Fruit fly (Drosophila melanogaster) whole organism, pupa: ENCODE results near the gene CG31077.

Source experiments
- CG10348 ChIP-seq: fragments of 200-800 bp; sonication (Bioruptor generic); IDR thresholded peaks from 2 replicates; pipeline ENCODE4 v1.3.6; 2022; ENCODE audit warnings: missing biosample characterization, missing genetic modification characterization
- CG12605 ChIP-seq: fragments of 200-800 bp; sonication (Bioruptor generic); IDR thresholded peaks from 2 replicates; pipeline ENCODE4 v1.3.6; 2022; ENCODE audit warnings: missing biosample characterization, missing genetic modification characterization
- CG13204 ChIP-seq: fragments of 200-800 bp; sonication (Bioruptor generic); optimal IDR thresholded peaks from 2 replicates; lab custom pipeline; 2018; ENCODE audit warnings: missing biosample characterization, mild to moderate bottlenecking, missing genetic modification characterization, moderate library complexity
- CG14655 ChIP-seq: fragments of 200-800 bp; sonication (Bioruptor generic); optimal IDR thresholded peaks from 3 replicates; lab custom pipeline; 2017; ENCODE audit warnings: mild to moderate bottlenecking, missing biosample characterization, missing genetic modification reagents, missing genetic modification characterization
- CG15710 ChIP-seq: fragments of 200-800 bp; sonication (Bioruptor generic); optimal IDR thresholded peaks from 2 replicates; lab custom pipeline; 2018; ENCODE audit warnings: missing biosample characterization, mild to moderate bottlenecking, missing genetic modification characterization, moderate library complexity
- CG17806 ChIP-seq: fragments of 200-800 bp; sonication (Bioruptor generic); optimal IDR thresholded peaks from 2 replicates; lab custom pipeline; 2018; ENCODE audit warnings: missing biosample characterization, mild to moderate bottlenecking, missing genetic modification characterization, moderate library complexity
- CG32121 ChIP-seq: fragments of 200-800 bp; sonication (Bioruptor generic); IDR thresholded peaks from 2 replicates; pipeline ENCODE4 v1.3.6; 2022; ENCODE audit warnings: missing biosample characterization, missing genetic modification characterization
- CG34367 ChIP-seq: fragments of 200-800 bp; sonication (Bioruptor generic); optimal IDR thresholded peaks from 2 replicates; lab custom pipeline; 2018; ENCODE audit warnings: missing biosample characterization, mild to moderate bottlenecking, missing genetic modification characterization
- CG4496 ChIP-seq: fragments of 200-800 bp; sonication (Bioruptor generic); IDR thresholded peaks from 3 replicates; pipeline ENCODE4 v1.3.6; 2022; ENCODE audit warnings: missing biosample characterization, missing genetic modification characterization
- CG8159 ChIP-seq: fragments of 200-800 bp; sonication (Bioruptor generic); optimal IDR thresholded peaks from 3 replicates; lab custom pipeline; 2018; ENCODE audit warnings: missing biosample characterization, mild to moderate bottlenecking, missing genetic modification characterization, moderate library complexity
- CG8301 ChIP-seq: fragments of 200-800 bp; sonication (Bioruptor generic); optimal IDR thresholded peaks from 2 replicates; lab custom pipeline; 2018; ENCODE audit warnings: missing biosample characterization, mild to moderate bottlenecking, missing genetic modification characterization
- CG9948 ChIP-seq: fragments of 200-800 bp; sonication (Bioruptor generic); optimal IDR thresholded peaks from 2 replicates; lab custom pipeline; 2018; ENCODE audit warnings: missing biosample characterization, mild to moderate bottlenecking, missing genetic modification characterization, moderate library complexity
- D1 ChIP-seq: fragments of 200-800 bp; sonication (Bioruptor generic); optimal IDR thresholded peaks from 2 replicates; lab custom pipeline; 2018; ENCODE audit warnings: missing biosample characterization, mild to moderate bottlenecking, missing genetic modification characterization, moderate library complexity
- EcR ChIP-seq: fragments of 200-800 bp; sonication (Bioruptor generic); optimal IDR thresholded peaks from 3 replicates; lab custom pipeline; 2019; ENCODE audit warnings: missing biosample characterization, missing genetic modification characterization, mild to moderate bottlenecking, moderate library complexity, missing genetic modification reagents
- Ets98B ChIP-seq: fragments of 200-800 bp; sonication (Bioruptor generic); IDR thresholded peaks from 2 replicates; pipeline ENCODE4 v1.3.6; 2022; ENCODE audit warnings: missing biosample characterization, missing genetic modification characterization
- Pif1A ChIP-seq: fragments of 200-800 bp; sonication (Bioruptor generic); optimal IDR thresholded peaks from 3 replicates; lab custom pipeline; 2016; ENCODE audit warnings: missing biosample characterization, missing genetic modification characterization
- Pif1B ChIP-seq: fragments of 200-800 bp; sonication (Bioruptor generic); optimal IDR thresholded peaks from 3 replicates; lab custom pipeline; 2016; ENCODE audit warnings: missing biosample characterization, missing genetic modification characterization
- Snoo ChIP-seq: fragments of 200-800 bp; sonication (Bioruptor generic); optimal IDR thresholded peaks from 3 replicates; lab custom pipeline; 2017; ENCODE audit warnings: missing biosample characterization, mild to moderate bottlenecking, missing genetic modification characterization, inconsistent platforms
- fd96Ca ChIP-seq: fragments of 200-800 bp; sonication (Bioruptor generic); IDR thresholded peaks from 3 replicates; pipeline ENCODE4 v1.3.6; 2022; ENCODE audit warnings: missing biosample characterization, missing genetic modification characterization
- gl ChIP-seq: fragments of 200-800 bp; sonication (Bioruptor generic); optimal IDR thresholded peaks from 2 replicates; lab custom pipeline; 2018; ENCODE audit warnings: missing biosample characterization, mild to moderate bottlenecking, missing genetic modification characterization
- rn ChIP-seq: fragments of 200-800 bp; sonication (Bioruptor generic); IDR thresholded peaks from 2 replicates; pipeline ENCODE4 v1.3.6; 2022; ENCODE audit warnings: missing biosample characterization, missing genetic modification characterization

CG31077 gene

dm6 chr3R:26955527-26955926, 44.0 kb upstream of the CG31077 start:
- TF ChIP-seq Pif1B (no peak), CG12605 (GFP tag; lab: Robert Waterston, UW) (no peak), Ets98B (GFP tag; lab: Robert Waterston, UW) (no peak), CG4496 (no peak), gl (no peak)

- TF ChIP-seq CG13204 (GFP tag; lab: Kevin White, UChicago): no peak
- TF ChIP-seq CG8301 (tag; lab: Kevin White, UChicago): no peak
- TF ChIP-seq CG12605 (GFP tag; lab: Robert Waterston, UW): no peak
- no peak for TF ChIP-seq gl
These were observed 43.0 kb upstream of the CG31077 start for dm6 chr3R:26956376-26957062.

- TF ChIP-seq CG8301 (tag; lab: Kevin White, UChicago) (no peak), rn (GFP tag; lab: Robert Waterston, UW) (no peak), CG9948 (tag; lab: Kevin White, UChicago) (no peak), gl (no peak), fd96Ca (no peak), EcR (GFP tag; lab: Kevin White, UChicago) (peak; percentile 25), Pif1B (no peak), CG15710 (tag; lab: Kevin White, UChicago) (no peak)
These were observed 42.4 kb upstream of the CG31077 start for dm6 chr3R:26957132-26957531.

dm6 chr3R:26958314-26958979, 41.1 kb upstream of the CG31077 start, which contains the start of gene CG6330:
CG6330 (minus strand) TSS chr3R:26958491.
- TF ChIP-seq rn (GFP tag; lab: Robert Waterston, UW) (no peak), CG34367 (tag; lab: Kevin White, UChicago) (no peak), CG9948 (tag; lab: Kevin White, UChicago) (no peak), CG17806 (tag; lab: Kevin White, UChicago) (no peak), Ets98B (GFP tag; lab: Robert Waterston, UW) (no peak), CG32121 (GFP tag; lab: Robert Waterston, UW) (no peak), D1 (tag; lab: Kevin White, UChicago) (no peak)

dm6 chr3R:26960496-26960895, 39.1 kb upstream of the CG31077 start:
- TF ChIP-seq EcR (GFP tag; lab: Kevin White, UChicago) (peak; percentile 68), Snoo (tag; lab: Kevin White, UChicago) (no peak), CG17806 (tag; lab: Kevin White, UChicago) (no peak), CG12605 (GFP tag; lab: Robert Waterston, UW) (no peak), CG4496 (0 out of 3 replicates have a peak, but pooled peaks have one; percentile 24)

- TF ChIP-seq EcR (GFP tag; lab: Kevin White, UChicago): no peak
- TF ChIP-seq rn (GFP tag; lab: Robert Waterston, UW): 0 out of 2 replicates have a peak, but pooled peaks have one; percentile 6
- no peak for TF ChIP-seq CG13204 (GFP tag; lab: Kevin White, UChicago)
- peak; percentile 41 for TF ChIP-seq Ets98B (GFP tag; lab: Robert Waterston, UW)
- peak; percentile 64 for TF ChIP-seq CG14655 (GFP tag; lab: Kevin White, UChicago)
- peak; percentile 80 for TF ChIP-seq Pif1A (GFP tag; lab: Kevin White, UChicago)
- TF ChIP-seq CG34367 (tag; lab: Kevin White, UChicago): peak; percentile 62
- TF ChIP-seq CG10348 (GFP tag; lab: Robert Waterston, UW): no peak
- TF ChIP-seq Pif1B: peak; percentile 54
- peak; percentile 88 for TF ChIP-seq CG8159 (tag; lab: Kevin White, UChicago)
- TF ChIP-seq CG9948 (tag; lab: Kevin White, UChicago): peak; percentile 74
- TF ChIP-seq CG4496: peak; percentile 73; the same call in 1 of the 3 replicates
- TF ChIP-seq CG12605 (GFP tag; lab: Robert Waterston, UW): no peak
- TF ChIP-seq fd96Ca: peak; percentile 57; the same call in 2 of the 3 replicates
- TF ChIP-seq CG8301 (tag; lab: Kevin White, UChicago): peak; percentile 76
- no peak for TF ChIP-seq D1 (tag; lab: Kevin White, UChicago)
- TF ChIP-seq gl: peak; percentile 54
- peak; percentile 62 for TF ChIP-seq CG32121 (GFP tag; lab: Robert Waterston, UW)
- TF ChIP-seq CG17806 (tag; lab: Kevin White, UChicago): peak; percentile 89
- peak; percentile 24 for TF ChIP-seq Snoo (tag; lab: Kevin White, UChicago)
- TF ChIP-seq CG15710 (tag; lab: Kevin White, UChicago): peak; percentile 64
These were observed 35.8 kb upstream of the CG31077 start for dm6 chr3R:26963747-26964174.
